Fruit fly (Drosophila melanogaster) S2 (cell line): Measurements from ENCODE around the gene Tdrd3.

Source experiments
- CG8478 ChIP-seq: fragments of >200 bp; optimal IDR thresholded peaks from 2 replicates; lab custom pipeline; 2018
- CTCF ChIP-seq, 2 experiments: fragments of >200 bp; optimal IDR thresholded peaks; 2 replicates each; lab custom pipeline; 2018

DNA sequence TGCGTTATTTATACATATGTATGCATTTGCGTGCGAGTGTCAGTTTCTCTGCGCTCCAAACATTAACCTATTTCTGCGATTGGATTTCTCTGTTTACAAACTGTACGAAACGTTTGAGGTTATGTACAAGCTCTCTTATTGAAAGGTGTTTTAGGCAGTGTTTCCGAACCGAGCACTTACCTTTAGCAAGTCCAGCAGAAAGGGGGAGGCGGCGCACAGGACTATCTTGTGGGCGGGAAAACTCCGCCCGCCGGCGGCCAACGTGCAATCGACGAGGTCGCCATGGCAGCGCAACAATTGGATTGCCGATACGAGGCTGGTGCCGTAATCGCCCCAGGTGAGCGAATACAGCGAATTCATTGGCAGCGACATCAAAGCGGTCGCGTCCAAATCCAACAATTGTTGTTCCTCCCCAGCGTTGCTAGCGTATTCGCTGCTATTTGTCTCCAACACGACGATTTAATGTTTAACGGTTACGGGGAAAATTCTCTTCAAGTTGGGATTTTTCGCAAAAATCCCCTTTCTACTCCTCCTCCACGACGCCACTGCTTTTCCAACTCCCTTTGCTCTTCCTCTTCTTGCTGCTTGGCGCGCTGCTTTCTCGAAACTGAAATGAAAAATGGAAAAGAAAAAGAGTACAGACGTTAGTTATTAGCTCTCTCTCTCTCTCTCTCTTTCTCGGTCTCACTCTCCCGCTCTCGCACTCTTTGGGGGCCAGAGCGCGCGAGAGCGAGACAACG, 29.7 kb upstream of the Tdrd3 start:
- TF ChIP-seq CTCF (optimal IDR thresholded peaks at IDR 0.05; lab: Kevin White, UChicago) = peak in 1 of 2 experiments; percentile 9
- TF ChIP-seq CG8478 (lab: Kevin White, UChicago) = no peak
